Fruit fly (Drosophila melanogaster) whole organism, embryonic: Measurements from ENCODE around the gene CG7275.

Source experiments
- Atf6 ChIP-seq: fragments of 200-800 bp; sonication (Bioruptor generic); IDR thresholded peaks from 2 replicates; pipeline ENCODE4 v1.3.6; 2022; ENCODE audit warnings: missing biosample characterization, missing genetic modification characterization
- B-H2 ChIP-seq: fragments of 200-800 bp; sonication (Bioruptor generic); optimal IDR thresholded peaks from 2 replicates; lab custom pipeline; 2018; ENCODE audit warnings: missing biosample characterization, mild to moderate bottlenecking, missing genetic modification characterization
- C15 ChIP-seq: fragments of 200-800 bp; sonication (Bioruptor generic); IDR thresholded peaks from 3 replicates; pipeline ENCODE4 v1.3.6; 2022; ENCODE audit warnings: missing biosample characterization, missing genetic modification characterization
- CG10274 ChIP-seq: fragments of 200-800 bp; sonication (Bioruptor generic); optimal IDR thresholded peaks from 3 replicates; lab custom pipeline; 2017; ENCODE audit warnings: missing biosample characterization, mild to moderate bottlenecking, missing genetic modification characterization
- CG10431 ChIP-seq: fragments of 200-800 bp; sonication (Bioruptor generic); optimal IDR thresholded peaks from 3 replicates; lab custom pipeline; 2018; ENCODE audit warnings: missing biosample characterization, mild to moderate bottlenecking, missing genetic modification characterization
- CG11085 ChIP-seq: fragments of 200-800 bp; sonication (Bioruptor generic); IDR thresholded peaks from 2 replicates; pipeline ENCODE4 v1.3.6; 2022; ENCODE audit warnings: missing biosample characterization, missing genetic modification characterization
- CG11247 ChIP-seq: fragments of 200-800 bp; sonication (Bioruptor generic); IDR thresholded peaks from 2 replicates; pipeline ENCODE4 v1.3.6; 2022; ENCODE audit warnings: missing biosample characterization, missing genetic modification characterization
- CG12942 ChIP-seq: fragments of 200-800 bp; sonication (Bioruptor generic); optimal IDR thresholded peaks from 3 replicates; lab custom pipeline; 2016; ENCODE audit warnings: missing biosample characterization, missing genetic modification characterization
- CG13424 ChIP-seq: fragments of 200-800 bp; sonication (Bioruptor generic); optimal IDR thresholded peaks from 2 replicates; lab custom pipeline; 2019; ENCODE audit warnings: missing biosample characterization, mild to moderate bottlenecking, missing genetic modification characterization, moderate library complexity
- CG14667 ChIP-seq: fragments of 200-800 bp; sonication (Bioruptor generic); IDR thresholded peaks from 2 replicates; pipeline ENCODE4 v1.3.6; 2022; ENCODE audit warnings: missing biosample characterization, missing genetic modification characterization
- CG14860 ChIP-seq: fragments of 200-800 bp; sonication (Bioruptor generic); IDR thresholded peaks from 3 replicates; pipeline ENCODE4 v1.3.6; 2022; ENCODE audit warnings: missing biosample characterization, missing genetic modification characterization; ENCODE audit not compliant: partially characterized antibody
- CG16779 ChIP-seq: fragments of 200-800 bp; sonication (Bioruptor generic); IDR thresholded peaks from 2 replicates; pipeline ENCODE4 v1.3.6; 2022; ENCODE audit warnings: missing biosample characterization, missing genetic modification characterization
- CG16813 ChIP-seq: fragments of 200-800 bp; sonication (Bioruptor generic); IDR thresholded peaks from 3 replicates; pipeline ENCODE4 v1.3.6; 2022; ENCODE audit warnings: missing biosample characterization, missing genetic modification characterization; ENCODE audit not compliant: partially characterized antibody
- CG31224 ChIP-seq: fragments of 200-800 bp; sonication (Bioruptor generic); IDR thresholded peaks from 2 replicates; pipeline ENCODE4 v1.3.6; 2022; ENCODE audit warnings: missing biosample characterization, missing genetic modification characterization
- CG3281 ChIP-seq: fragments of 200-800 bp; sonication (Bioruptor generic); optimal IDR thresholded peaks from 3 replicates; lab custom pipeline; 2017; ENCODE audit warnings: missing biosample characterization, mild to moderate bottlenecking, missing genetic modification characterization
- CG3847 ChIP-seq: fragments of 200-800 bp; sonication (Bioruptor generic); IDR thresholded peaks from 2 replicates; pipeline ENCODE4 v1.3.6; 2022; ENCODE audit warnings: missing biosample characterization, missing genetic modification characterization
- CG42726 ChIP-seq: fragments of 200-800 bp; sonication (Bioruptor generic); IDR thresholded peaks from 2 replicates; pipeline ENCODE4 v1.3.6; 2022; ENCODE audit warnings: missing biosample characterization, missing genetic modification characterization; ENCODE audit not compliant: partially characterized antibody
- CG4424 ChIP-seq: fragments of 200-800 bp; sonication (Bioruptor generic); optimal IDR thresholded peaks from 3 replicates; lab custom pipeline; 2016; ENCODE audit warnings: missing biosample characterization, missing genetic modification characterization
- CG6813 ChIP-seq: fragments of 200-800 bp; sonication (Bioruptor generic); optimal IDR thresholded peaks from 2 replicates; lab custom pipeline; 2017; ENCODE audit warnings: missing biosample characterization, missing genetic modification characterization, mild to moderate bottlenecking, moderate library complexity, missing genetic modification reagents
- CG8359 ChIP-seq: fragments of 200-800 bp; sonication (Bioruptor generic); optimal IDR thresholded peaks from 2 replicates; lab custom pipeline; 2017; ENCODE audit warnings: missing biosample characterization, mild to moderate bottlenecking, missing genetic modification characterization, borderline replicate concordance
- CG9727 ChIP-seq: fragments of 200-800 bp; sonication (Bioruptor generic); optimal IDR thresholded peaks from 3 replicates; lab custom pipeline; 2017; ENCODE audit warnings: missing biosample characterization, mild to moderate bottlenecking, missing genetic modification characterization
- CHES-1-like ChIP-seq: fragments of 200-800 bp; sonication (Bioruptor generic); optimal IDR thresholded peaks from 2 replicates; lab custom pipeline; 2016; ENCODE audit warnings: missing biosample characterization, missing genetic modification characterization
- CTCF ChIP-seq: fragments of 200-800 bp; sonication (Bioruptor generic); optimal IDR thresholded peaks from 2 replicates; lab custom pipeline; 2017; ENCODE audit warnings: missing biosample characterization, mild to moderate bottlenecking, missing genetic modification characterization, moderate library complexity
- Dp ChIP-seq: fragments of 200-800 bp; sonication (Bioruptor generic); optimal IDR thresholded peaks from 2 replicates; lab custom pipeline; 2018; ENCODE audit warnings: missing biosample characterization, mild to moderate bottlenecking, missing genetic modification characterization, moderate library complexity
- Eip74EF ChIP-seq, 2 experiments: fragments of 200-800 bp in 1 of 2; fragments of >200 bp in 1 of 2; sonication (Bioruptor generic) in 1 of 2; optimal IDR thresholded peaks; 2 replicates each; lab custom pipeline; 2017 to 2019; ENCODE audit warnings: missing biosample characterization in 2 of 2, missing genetic modification characterization in 2 of 2, mild to moderate bottlenecking in 1 of 2, moderate library complexity in 1 of 2
- HLH54F ChIP-seq: fragments of 200-800 bp; sonication (Bioruptor generic); optimal IDR thresholded peaks from 3 replicates; lab custom pipeline; 2016; ENCODE audit warnings: missing biosample characterization, missing genetic modification characterization
- Hr3 ChIP-seq: fragments of 200-800 bp; sonication (Bioruptor generic); optimal IDR thresholded peaks from 3 replicates; lab custom pipeline; 2016; ENCODE audit warnings: missing biosample characterization, missing genetic modification characterization
- Lpt ChIP-seq: fragments of >200 bp; optimal IDR thresholded peaks from 2 replicates; lab custom pipeline; 2018; ENCODE audit warnings: missing biosample characterization, missing genetic modification characterization
- NC2β ChIP-seq: fragments of 200-800 bp; sonication (Bioruptor generic); optimal IDR thresholded peaks from 2 replicates; lab custom pipeline; 2016; ENCODE audit warnings: missing biosample characterization, missing genetic modification characterization
- Rfx ChIP-seq: fragments of 200-800 bp; sonication (Bioruptor generic); IDR thresholded peaks from 2 replicates; pipeline ENCODE4 v1.3.6; 2022; ENCODE audit warnings: missing biosample characterization, missing genetic modification characterization
- Sox102F ChIP-seq: fragments of 200-800 bp; sonication (Bioruptor generic); optimal IDR thresholded peaks from 2 replicates; lab custom pipeline; 2018; ENCODE audit warnings: missing biosample characterization, mild to moderate bottlenecking, missing genetic modification characterization, moderate library complexity
- Tbp ChIP-seq: fragments of >200 bp; optimal IDR thresholded peaks from 2 replicates; lab custom pipeline; 2018; ENCODE audit warnings: missing biosample characterization, missing genetic modification characterization
- Usf ChIP-seq: fragments of 200-800 bp; sonication (Bioruptor generic); optimal IDR thresholded peaks from 2 replicates; lab custom pipeline; 2017; ENCODE audit warnings: missing genotype, missing biosample characterization, missing genetic modification characterization
- cad ChIP-seq: fragments of >200 bp; optimal IDR thresholded peaks from 2 replicates; lab custom pipeline; 2017; ENCODE audit warnings: missing biosample characterization, missing genetic modification characterization
- corto ChIP-seq: fragments of 200-800 bp; sonication (Bioruptor generic); optimal IDR thresholded peaks from 2 replicates; lab custom pipeline; 2016; ENCODE audit warnings: missing biosample characterization, mild to moderate bottlenecking, missing genetic modification characterization, moderate library complexity
- dimm ChIP-seq: fragments of 200-800 bp; sonication (Bioruptor generic); IDR thresholded peaks from 2 replicates; pipeline ENCODE4 v1.3.6; 2022; ENCODE audit warnings: missing biosample characterization, missing genetic modification characterization
- ems ChIP-seq: fragments of 200-800 bp; sonication (Bioruptor generic); optimal IDR thresholded peaks from 3 replicates; lab custom pipeline; 2016; ENCODE audit warnings: missing biosample characterization, missing genetic modification characterization
- en ChIP-seq: fragments of 200-800 bp; sonication (Bioruptor generic); optimal IDR thresholded peaks from 2 replicates; lab custom pipeline; 2016; ENCODE audit warnings: missing biosample characterization, missing genetic modification characterization
- fd3F ChIP-seq: fragments of 200-800 bp; sonication (Bioruptor generic); optimal IDR thresholded peaks from 2 replicates; lab custom pipeline; 2018; ENCODE audit warnings: missing biosample characterization, mild to moderate bottlenecking, missing genetic modification characterization, moderate library complexity
- fu2 ChIP-seq: fragments of 200-800 bp; sonication (Bioruptor generic); optimal IDR thresholded peaks from 2 replicates; lab custom pipeline; 2016; ENCODE audit warnings: missing biosample characterization, missing genetic modification characterization
- gcm ChIP-seq: fragments of 200-800 bp; sonication (Bioruptor generic); optimal IDR thresholded peaks from 2 replicates; lab custom pipeline; 2019; ENCODE audit warnings: missing biosample characterization, mild to moderate bottlenecking, missing genetic modification characterization, moderate library complexity
- kni ChIP-seq: fragments of 200-800 bp; sonication (Bioruptor generic); optimal IDR thresholded peaks from 3 replicates; lab custom pipeline; 2017; ENCODE audit warnings: mild to moderate bottlenecking, missing biosample characterization, missing genetic modification reagents, missing genetic modification characterization
- luna ChIP-seq: fragments of 200-800 bp; sonication (Bioruptor generic); optimal IDR thresholded peaks from 2 replicates; lab custom pipeline; 2016; ENCODE audit warnings: missing biosample characterization, missing genetic modification characterization
- mirr ChIP-seq: fragments of 200-800 bp; sonication (Bioruptor generic); optimal IDR thresholded peaks from 3 replicates; lab custom pipeline; 2018; ENCODE audit warnings: missing biosample characterization, mild to moderate bottlenecking, missing genetic modification characterization
- pb ChIP-seq: fragments of 200-800 bp; sonication (Bioruptor generic); optimal IDR thresholded peaks from 3 replicates; lab custom pipeline; 2016; ENCODE audit warnings: missing biosample characterization, missing genetic modification characterization
- pho ChIP-seq: fragments of 200-800 bp; sonication (Bioruptor generic); optimal IDR thresholded peaks from 2 replicates; lab custom pipeline; 2016; ENCODE audit warnings: missing biosample characterization, missing genetic modification characterization
- pros ChIP-seq: fragments of 200-800 bp; sonication (Bioruptor generic); optimal IDR thresholded peaks from 3 replicates; lab custom pipeline; 2019; ENCODE audit warnings: missing biosample characterization, mild to moderate bottlenecking, missing genetic modification characterization, moderate library complexity
- trh ChIP-seq: fragments of 200-800 bp; sonication (Bioruptor generic); optimal IDR thresholded peaks from 2 replicates; lab custom pipeline; 2016; ENCODE audit warnings: missing biosample characterization, missing genetic modification characterization
- twi ChIP-seq: fragments of 200-800 bp; optimal IDR thresholded peaks from 2 replicates; lab custom pipeline; 2019; ENCODE audit warnings: missing biosample characterization, mild to moderate bottlenecking, missing genetic modification characterization, moderate library complexity
- vnd ChIP-seq: fragments of 200-800 bp; sonication (Bioruptor generic); IDR thresholded peaks from 3 replicates; pipeline ENCODE4 v1.3.6; 2022; ENCODE audit warnings: missing biosample characterization, missing genetic modification characterization; ENCODE audit not compliant: partially characterized antibody
- wor ChIP-seq: fragments of 200-800 bp; sonication (Bioruptor generic); IDR thresholded peaks from 2 replicates; pipeline ENCODE4 v1.3.6; 2022; ENCODE audit warnings: missing biosample characterization, missing genetic modification characterization
- yki ChIP-seq: fragments of >200 bp; optimal IDR thresholded peaks from 3 replicates; lab custom pipeline; 2018

The CG7275 gene

DNA sequence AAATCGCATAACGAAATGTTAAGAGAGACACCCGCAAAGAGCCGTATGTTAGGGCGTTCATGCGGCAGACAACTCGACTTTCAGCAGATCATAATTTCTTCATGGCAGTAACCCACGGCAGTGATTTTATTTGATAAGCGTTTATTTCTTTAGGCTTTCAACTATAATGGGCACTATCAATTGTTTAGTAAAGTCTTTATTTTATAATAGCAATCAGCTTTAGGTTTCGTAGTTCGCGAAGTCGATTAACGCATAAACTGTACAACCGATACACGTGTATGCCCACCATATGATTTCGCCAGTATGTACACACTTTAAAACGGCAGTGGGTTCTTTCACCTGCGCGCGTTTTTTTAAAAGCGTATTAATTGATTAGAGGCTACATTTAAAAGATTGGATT lies 9.5 kb downstream of the CG7275 start, which contains the start of gene CG7841 (continued):
- TF ChIP-seq vnd = no peak
- TF ChIP-seq cad (GFP tag; lab: Kevin White, UChicago) = no peak
- TF ChIP-seq twi (tag; lab: Kevin White, UChicago) = peak; percentile 96
- TF ChIP-seq HLH54F = peak; percentile 97
- TF ChIP-seq trh (GFP tag; lab: Kevin White, UChicago) = peak; percentile 92
- no peak for TF ChIP-seq dimm (GFP tag; lab: Robert Waterston, UW)
- TF ChIP-seq pho (GFP tag; lab: Kevin White, UChicago) = peak; percentile 96
- peak; percentile 93 for TF ChIP-seq CG16779 (GFP tag; lab: Robert Waterston, UW)
- peak; percentile 98 for TF ChIP-seq Atf6
- peak; percentile 91 for TF ChIP-seq CG10274 (GFP tag; lab: Kevin White, UChicago)
- peak; percentile 92 for TF ChIP-seq CG11247 (GFP tag; lab: Robert Waterston, UW)
- TF ChIP-seq CG14860 (GFP tag; lab: Robert Waterston, UW) = no peak
- peak; percentile 99 for TF ChIP-seq mirr (GFP tag; lab: Kevin White, UChicago)
- peak; percentile 84 for TF ChIP-seq luna
- no peak; the same call in 1 of the 2 replicates for TF ChIP-seq CG14667 (GFP tag; lab: Robert Waterston, UW)
- peak; percentile 93 for TF ChIP-seq pros
- TF ChIP-seq CG11085 (GFP tag; lab: Robert Waterston, UW) = no peak; the same call in 1 of the 2 replicates
- TF ChIP-seq NC2β (GFP tag; lab: Kevin White, UChicago) = peak; percentile 98
- peak; percentile 98 for TF ChIP-seq Rfx
- TF ChIP-seq CG10431 (GFP tag; lab: Kevin White, UChicago) = peak; percentile 96
- TF ChIP-seq CG13424 (tag; lab: Kevin White, UChicago) = peak; percentile 99
- TF ChIP-seq Tbp (GFP tag; lab: Kevin White, UChicago) = no peak
- peak; percentile 96 for TF ChIP-seq fd3F
- peak; percentile 71 for TF ChIP-seq CTCF (GFP tag; lab: Kevin White, UChicago)
- TF ChIP-seq Lpt (GFP tag; lab: Kevin White, UChicago) = no peak
- TF ChIP-seq Usf (GFP tag; lab: Kevin White, UChicago) = peak; percentile 93
- TF ChIP-seq wor (GFP tag; lab: Robert Waterston, UW) = peak; percentile 88
- peak; percentile 97 for TF ChIP-seq ems (GFP tag; lab: Kevin White, UChicago)
- TF ChIP-seq CG3281 (GFP tag; lab: Kevin White, UChicago) = peak; percentile 99
- TF ChIP-seq CG6813 (GFP tag; lab: Kevin White, UChicago) = peak; percentile 99
- peak; percentile 97 for TF ChIP-seq en (GFP tag; lab: Kevin White, UChicago)
- peak; percentile 98 for TF ChIP-seq corto
- peak; percentile 87 for TF ChIP-seq Dp (GFP tag; lab: Kevin White, UChicago)
- peak; percentile 99 for TF ChIP-seq CG9727 (GFP tag; lab: Kevin White, UChicago)
- peak; percentile 97 for TF ChIP-seq CG4424 (GFP tag; lab: Kevin White, UChicago)
- peak; percentile 94 for TF ChIP-seq fu2 (GFP tag; lab: Kevin White, UChicago)
- TF ChIP-seq Sox102F = peak; percentile 97
- TF ChIP-seq yki (lab: Kevin White, UChicago) = peak; percentile 51
- peak; percentile 92 for TF ChIP-seq Hr3 (GFP tag; lab: Kevin White, UChicago)
- TF ChIP-seq B-H2 (GFP tag; lab: Kevin White, UChicago) = peak; percentile 99
- peak in 1 of 2 experiments; percentile 98 for TF ChIP-seq Eip74EF (GFP tag; optimal IDR thresholded peaks at IDR 0.05; lab: Kevin White, UChicago)
- TF ChIP-seq CHES-1-like (GFP tag; lab: Kevin White, UChicago) = peak; percentile 96
- TF ChIP-seq CG16813 = no peak
- peak; percentile 94 for TF ChIP-seq CG3847 (GFP tag; lab: Robert Waterston, UW)
- TF ChIP-seq gcm = peak; percentile 99
- TF ChIP-seq CG8359 (GFP tag; lab: Kevin White, UChicago) = peak; percentile 92
- TF ChIP-seq CG12942 = peak; percentile 94
- peak; percentile 89 for TF ChIP-seq CG31224
- TF ChIP-seq C15 = peak; percentile 93
- TF ChIP-seq CG42726 = 0 out of 2 replicates have a peak, but pooled peaks have one; percentile 4
- TF ChIP-seq kni (GFP tag; lab: Kevin White, UChicago) = peak; percentile 96
- TF ChIP-seq pb (GFP tag; lab: Kevin White, UChicago) = peak; percentile 95
